Fruit fly (Drosophila melanogaster): ENCODE results near the gene CG18549.
A peak's percentile ranks its signal among the peaks of the same experiment; 100 is the strongest.

The CG18549 gene

dm6 chr3R:12456370-12456940 is 7.4 kb downstream of the CG18549 start, which contains the start of gene trus (continued):
- TF ChIP-seq BEAF-32 (GFP tag; optimal IDR thresholded peaks at IDR 0.05): peak; percentile 83
- no peak for TF ChIP-seq Atf3 (GFP tag; optimal IDR thresholded peaks at IDR 0.05)
- TF ChIP-seq Usf (GFP tag; optimal IDR thresholded peaks at IDR 0.05): no peak
- no peak for TF ChIP-seq CG1602 (GFP tag; optimal IDR thresholded peaks at IDR 0.05)
- no peak for TF ChIP-seq Optix (GFP tag; IDR thresholded peaks at IDR 0.05)
- TF ChIP-seq CG12659 (GFP tag; optimal IDR thresholded peaks at IDR 0.05): peak; percentile 24
- TF ChIP-seq bcd (GFP tag; optimal IDR thresholded peaks at IDR 0.05): no peak
- TF ChIP-seq fd102C (GFP tag; optimal IDR thresholded peaks at IDR 0.05): no peak
- no peak for TF ChIP-seq Meics (GFP tag; optimal IDR thresholded peaks at IDR 0.05)
- no peak for TF ChIP-seq CG7786 (GFP tag; optimal IDR thresholded peaks at IDR 0.05)
- TF ChIP-seq gcm (GFP tag; optimal IDR thresholded peaks at IDR 0.05): no peak
- no peak for TF ChIP-seq CG1529 (GFP tag; optimal IDR thresholded peaks at IDR 0.05)
- no peak for TF ChIP-seq Sox100B (GFP tag; optimal IDR thresholded peaks at IDR 0.05)
- TF ChIP-seq HHEX (GFP tag; optimal IDR thresholded peaks at IDR 0.05): no peak
- TF ChIP-seq nerfin-1 (tag; optimal IDR thresholded peaks at IDR 0.05): no peak
- TF ChIP-seq CG7556 (GFP tag; optimal IDR thresholded peaks at IDR 0.05): no peak
- no peak for TF ChIP-seq Oli (tag; optimal IDR thresholded peaks at IDR 0.05)
- no peak for TF ChIP-seq jing (GFP tag; optimal IDR thresholded peaks at IDR 0.05)
- no peak for TF ChIP-seq CG6765 (GFP tag; optimal IDR thresholded peaks at IDR 0.05)
- TF ChIP-seq NC2β (GFP tag; optimal IDR thresholded peaks at IDR 0.05): no peak
- TF ChIP-seq Rfx (GFP tag; IDR thresholded peaks at IDR 0.05): no peak
- no peak for TF ChIP-seq CkIIα-i1 (GFP tag; IDR thresholded peaks at IDR 0.05)
- TF ChIP-seq E2f2 (GFP tag; IDR thresholded peaks at IDR 0.05): peak; percentile 91
- no peak for TF ChIP-seq Max (GFP tag; optimal IDR thresholded peaks at IDR 0.05)
- no peak for TF ChIP-seq p53 (GFP tag; optimal IDR thresholded peaks at IDR 0.05)
- TF ChIP-seq crp (GFP tag; optimal IDR thresholded peaks at IDR 0.05): peak in 1 of 2 experiments; percentile 42
- TF ChIP-seq Doc3 (GFP tag; IDR thresholded peaks at IDR 0.05; ENCODE audit: partially characterized antibody): peak; percentile 88
- no peak for TF ChIP-seq CG8478 (optimal IDR thresholded peaks at IDR 0.05)
- no peak for TF ChIP-seq wor (GFP tag; IDR thresholded peaks at IDR 0.05)
- TF ChIP-seq slp2 (GFP tag; optimal IDR thresholded peaks at IDR 0.05): no peak
- no peak for TF ChIP-seq crol (GFP tag; IDR thresholded peaks at IDR 0.05)
- TF ChIP-seq CG11560 (tag; IDR thresholded peaks at IDR 0.05): peak; percentile 94
- no peak for TF ChIP-seq Dad (GFP tag; optimal IDR thresholded peaks at IDR 0.05)
- TF ChIP-seq CG3281 (GFP tag; optimal IDR thresholded peaks at IDR 0.05): no peak
- TF ChIP-seq aop (GFP tag; IDR thresholded peaks at IDR 0.05): no peak
- TF ChIP-seq lab (GFP tag; optimal IDR thresholded peaks at IDR 0.05): no peak
- TF ChIP-seq ab (GFP tag; optimal IDR thresholded peaks at IDR 0.05): no peak
- TF ChIP-seq Scr (GFP tag; IDR thresholded peaks at IDR 0.05; ENCODE audit: partially characterized antibody): peak; percentile 86
- TF ChIP-seq CG15514 (GFP tag; optimal IDR thresholded peaks at IDR 0.05): peak; percentile 46
- TF ChIP-seq Hr51 (GFP tag; optimal IDR thresholded peaks at IDR 0.05): no peak
- TF ChIP-seq CG43689 (GFP tag; IDR thresholded peaks at IDR 0.05): no peak
- peak; percentile 93 for TF ChIP-seq Dref (GFP tag; IDR thresholded peaks at IDR 0.05)
- no peak for TF ChIP-seq ssp (GFP tag; IDR thresholded peaks at IDR 0.05)
- no peak for TF ChIP-seq CG7357 (GFP tag; IDR thresholded peaks at IDR 0.05)
- TF ChIP-seq PHDP (tag; optimal IDR thresholded peaks at IDR 0.05): no peak
- no peak for TF ChIP-seq danr (GFP tag; IDR thresholded peaks at IDR 0.05)
- TF ChIP-seq emc (GFP tag; optimal IDR thresholded peaks at IDR 0.05): no peak
- peak; percentile 90 for TF ChIP-seq amos (GFP tag; IDR thresholded peaks at IDR 0.05; ENCODE audit: partially characterized antibody)
- no peak for TF ChIP-seq CG31365 (tag; optimal IDR thresholded peaks at IDR 0.05)
- no peak for TF ChIP-seq CG10979 (tag; optimal IDR thresholded peaks at IDR 0.05)
- no peak for TF ChIP-seq peb (GFP tag; IDR thresholded peaks at IDR 0.05)

Measured in whole organism, embryonic.